Fruit fly (Drosophila melanogaster) whole organism, embryonic: ENCODE measurements around the gene SsRbeta.

Experiments used
- Aef1 ChIP-seq: fragments of 200-800 bp; sonication (Bioruptor generic); IDR thresholded peaks from 3 replicates; pipeline ENCODE4 v1.3.6; 2022; ENCODE audit warnings: missing biosample characterization, missing genetic modification characterization
- CG12391 ChIP-seq: fragments of 200-800 bp; sonication (Bioruptor generic); optimal IDR thresholded peaks from 3 replicates; lab custom pipeline; 2018; ENCODE audit warnings: missing biosample characterization, mild to moderate bottlenecking, missing genetic modification characterization, moderate library complexity
- CG1529 ChIP-seq: fragments of 200-800 bp; sonication (Bioruptor generic); optimal IDR thresholded peaks from 3 replicates; lab custom pipeline; 2018; ENCODE audit warnings: missing biosample characterization, missing genetic modification characterization
- CG17568 ChIP-seq: fragments of 200-800 bp; sonication (Bioruptor generic); optimal IDR thresholded peaks from 2 replicates; lab custom pipeline; 2018; ENCODE audit warnings: missing biosample characterization, mild to moderate bottlenecking, missing genetic modification characterization, moderate library complexity
- Sox100B ChIP-seq: fragments of 200-800 bp; sonication (Bioruptor generic); optimal IDR thresholded peaks from 3 replicates; lab custom pipeline; 2018; ENCODE audit warnings: missing biosample characterization, mild to moderate bottlenecking, missing genetic modification characterization
- ewg ChIP-seq: fragments of 200-800 bp; sonication (Bioruptor generic); optimal IDR thresholded peaks from 3 replicates; lab custom pipeline; 2017; ENCODE audit warnings: mild to moderate bottlenecking, missing biosample characterization, missing genetic modification reagents, missing genetic modification characterization
- fd102C ChIP-seq: fragments of 200-800 bp; sonication (Bioruptor generic); optimal IDR thresholded peaks from 2 replicates; lab custom pipeline; 2018; ENCODE audit warnings: missing biosample characterization, mild to moderate bottlenecking, missing genetic modification characterization, moderate library complexity
- fd64A ChIP-seq: fragments of 200-800 bp; sonication (Bioruptor generic); optimal IDR thresholded peaks from 3 replicates; lab custom pipeline; 2018; ENCODE audit warnings: missing biosample characterization, mild to moderate bottlenecking, missing genetic modification characterization
- gcm ChIP-seq: fragments of 200-800 bp; sonication (Bioruptor generic); optimal IDR thresholded peaks from 2 replicates; lab custom pipeline; 2019; ENCODE audit warnings: missing biosample characterization, mild to moderate bottlenecking, missing genetic modification characterization, moderate library complexity

dm6 chr3L:16150161-16150538 is 20.7 kb downstream of the SsRbeta start:
- TF ChIP-seq fd102C (GFP tag; lab: Kevin White, UChicago) (no peak), Aef1 (GFP tag; lab: Robert Waterston, UW) (no peak), Sox100B (GFP tag; lab: Kevin White, UChicago) (no peak), CG12391 (no peak), fd64A (no peak), ewg (GFP tag; lab: Kevin White, UChicago) (no peak), gcm (GFP tag; lab: Kevin White, UChicago) (no peak), CG1529 (GFP tag; lab: Kevin White, UChicago) (no peak), CG17568 (no peak)
